Fruit fly (Drosophila melanogaster) whole organism, adult: ENCODE measurements around the gene CG5181.

ENCODE experiments used
- CG12768 ChIP-seq: fragments of 200-800 bp; sonication (Bioruptor generic); optimal IDR thresholded peaks from 2 replicates; lab custom pipeline; 2017; ENCODE audit warnings: missing biosample characterization, missing genetic modification characterization, mild to moderate bottlenecking, moderate library complexity, missing genetic modification reagents
- CG33017 ChIP-seq: fragments of 200-800 bp; sonication (Bioruptor generic); optimal IDR thresholded peaks from 2 replicates; lab custom pipeline; 2018; ENCODE audit warnings: missing biosample characterization, mild to moderate bottlenecking, missing genetic modification characterization, moderate library complexity
- CG7101 ChIP-seq: fragments of 200-800 bp; sonication (Bioruptor generic); optimal IDR thresholded peaks from 2 replicates; lab custom pipeline; 2018; ENCODE audit warnings: missing biosample characterization, mild to moderate bottlenecking, missing genetic modification characterization, moderate library complexity
- bab1 ChIP-seq: fragments of 200-800 bp; sonication (Bioruptor generic); optimal IDR thresholded peaks from 3 replicates; lab custom pipeline; 2019; ENCODE audit warnings: missing biosample characterization, mild to moderate bottlenecking, missing genetic modification characterization, moderate library complexity
- cnc ChIP-seq, 2 experiments: fragments of >200 bp; optimal IDR thresholded peaks; 2 replicates each; lab custom pipeline; 2017

- no peak for TF ChIP-seq bab1 (GFP tag; lab: Kevin White, UChicago)
- TF ChIP-seq CG12768, result no peak
- no peak for TF ChIP-seq cnc (optimal IDR thresholded peaks at IDR 0.05; lab: Kevin White, UChicago)
- no peak for TF ChIP-seq CG7101 (tag; lab: Kevin White, UChicago)
- no peak for TF ChIP-seq CG33017 (tag; lab: Kevin White, UChicago)
Measured at dm6 chr2L:7407638-7408037, 2.0 kb downstream of the CG5181 start.
